Fruit fly (Drosophila melanogaster) whole organism, prepupa: ENCODE data around the gene CG11726.

Source experiments
- Blimp-1 ChIP-seq: fragments of 200-800 bp; sonication (Bioruptor generic); optimal IDR thresholded peaks from 3 replicates; lab custom pipeline; 2017; ENCODE audit warnings: missing biosample characterization, missing genetic modification characterization, mild to moderate bottlenecking, moderate library complexity, missing genetic modification reagents
- CG10631 ChIP-seq: fragments of 200-800 bp; sonication (Bioruptor generic); optimal IDR thresholded peaks from 2 replicates; lab custom pipeline; 2016; ENCODE audit warnings: missing biosample characterization, missing genetic modification characterization
- CG10669 ChIP-seq: fragments of 200-800 bp; sonication (Bioruptor generic); optimal IDR thresholded peaks from 3 replicates; lab custom pipeline; 2018; ENCODE audit warnings: missing biosample characterization, mild to moderate bottlenecking, missing genetic modification characterization, moderate library complexity
- CG11294 ChIP-seq: fragments of 200-800 bp; sonication (Bioruptor generic); IDR thresholded peaks from 2 replicates; pipeline ENCODE4 v1.3.6; 2022; ENCODE audit warnings: missing biosample characterization, missing genetic modification characterization
- CG11762 ChIP-seq: fragments of 200-800 bp; sonication (Bioruptor generic); optimal IDR thresholded peaks from 3 replicates; lab custom pipeline; 2016; ENCODE audit warnings: missing biosample characterization, missing genetic modification characterization; ENCODE audit not compliant: insufficient read depth
- CG11902 ChIP-seq: fragments of 200-800 bp; sonication (Bioruptor generic); optimal IDR thresholded peaks from 3 replicates; lab custom pipeline; 2016; ENCODE audit warnings: missing biosample characterization, missing genetic modification characterization
- CG15336 ChIP-seq: fragments of 200-800 bp; sonication (Bioruptor generic); IDR thresholded peaks from 2 replicates; pipeline ENCODE4 v1.3.6; 2022; ENCODE audit warnings: missing biosample characterization, missing genetic modification characterization
- CG1621 ChIP-seq: fragments of 200-800 bp; sonication (Bioruptor generic); optimal IDR thresholded peaks from 3 replicates; lab custom pipeline; 2018; ENCODE audit warnings: missing biosample characterization, mild to moderate bottlenecking, missing genetic modification characterization
- CG16779 ChIP-seq: fragments of 200-800 bp; sonication (Bioruptor generic); optimal IDR thresholded peaks from 3 replicates; lab custom pipeline; 2017; ENCODE audit warnings: missing biosample characterization, mild to moderate bottlenecking, missing genetic modification characterization
- CG3032 ChIP-seq: fragments of 200-800 bp; optimal IDR thresholded peaks from 2 replicates; lab custom pipeline; 2019; ENCODE audit warnings: missing biosample characterization, mild to moderate bottlenecking, missing genetic modification characterization, moderate library complexity
- CG31627 ChIP-seq: fragments of 200-800 bp; sonication (Bioruptor generic); optimal IDR thresholded peaks from 3 replicates; lab custom pipeline; 2016; ENCODE audit warnings: missing biosample characterization, missing genetic modification characterization
- CG32006 ChIP-seq: fragments of 200-800 bp; sonication (Bioruptor generic); optimal IDR thresholded peaks from 3 replicates; lab custom pipeline; 2017; ENCODE audit warnings: missing biosample characterization, mild to moderate bottlenecking, missing genetic modification characterization
- CG34406 ChIP-seq: fragments of 200-800 bp; sonication (Bioruptor generic); optimal IDR thresholded peaks from 3 replicates; lab custom pipeline; 2016; ENCODE audit warnings: missing biosample characterization, missing genetic modification characterization
- CG3919 ChIP-seq: fragments of 200-800 bp; sonication (Bioruptor generic); optimal IDR thresholded peaks from 3 replicates; lab custom pipeline; 2016; ENCODE audit warnings: missing biosample characterization, missing genetic modification characterization
- CG4318 ChIP-seq: fragments of 200-800 bp; sonication (Bioruptor generic); optimal IDR thresholded peaks from 3 replicates; lab custom pipeline; 2017; ENCODE audit warnings: missing biosample characterization, mild to moderate bottlenecking, missing genetic modification characterization
- CG6163 ChIP-seq: fragments of 200-800 bp; sonication (Bioruptor generic); IDR thresholded peaks from 3 replicates; pipeline ENCODE4 v1.3.6; 2022; ENCODE audit warnings: missing biosample characterization, missing genetic modification characterization
- CG6276 ChIP-seq: fragments of 200-800 bp; sonication (Bioruptor generic); optimal IDR thresholded peaks from 2 replicates; lab custom pipeline; 2017; ENCODE audit warnings: missing biosample characterization, mild to moderate bottlenecking, missing genetic modification characterization
- CG6792 ChIP-seq: fragments of 200-800 bp; sonication (Bioruptor generic); optimal IDR thresholded peaks from 3 replicates; lab custom pipeline; 2016; ENCODE audit warnings: missing biosample characterization, missing genetic modification characterization
- CG6808 ChIP-seq: fragments of 200-800 bp; sonication (Bioruptor generic); optimal IDR thresholded peaks from 3 replicates; lab custom pipeline; 2017; ENCODE audit warnings: missing biosample characterization, missing genetic modification characterization, mild to moderate bottlenecking, moderate library complexity, missing genetic modification reagents
- CG6854 ChIP-seq: fragments of 200-800 bp; sonication (Bioruptor generic); optimal IDR thresholded peaks from 2 replicates; lab custom pipeline; 2017; ENCODE audit warnings: missing biosample characterization, mild to moderate bottlenecking, missing genetic modification characterization
- CG8119 ChIP-seq: fragments of 200-800 bp; sonication (Bioruptor generic); IDR thresholded peaks from 3 replicates; pipeline ENCODE4 v1.3.6; 2022; ENCODE audit warnings: missing biosample characterization, missing genetic modification characterization
- CG8632 ChIP-seq: fragments of 200-800 bp; sonication (Bioruptor generic); optimal IDR thresholded peaks from 3 replicates; lab custom pipeline; 2016; ENCODE audit warnings: missing biosample characterization, missing genetic modification characterization
- CG9139 ChIP-seq: fragments of 200-800 bp; sonication (Bioruptor generic); optimal IDR thresholded peaks from 3 replicates; lab custom pipeline; 2017; ENCODE audit warnings: missing biosample characterization, mild to moderate bottlenecking, missing genetic modification characterization
- Eip75B ChIP-seq: fragments of 200-800 bp; sonication (Bioruptor generic); optimal IDR thresholded peaks from 3 replicates; lab custom pipeline; 2016; ENCODE audit warnings: missing biosample characterization, missing genetic modification characterization
- Eip78C ChIP-seq: fragments of 200-800 bp; sonication (Bioruptor generic); peaks from one replicate; lab custom pipeline; 2016; ENCODE audit warnings: missing biosample characterization, missing genetic modification characterization
- Eip93F ChIP-seq: fragments of 200-800 bp; sonication (Bioruptor generic); optimal IDR thresholded peaks from 2 replicates; lab custom pipeline; 2016; ENCODE audit warnings: missing biosample characterization, mild to moderate bottlenecking, missing genetic modification characterization
- Ets21C ChIP-seq: fragments of 200-800 bp; sonication (Bioruptor generic); optimal IDR thresholded peaks from 3 replicates; lab custom pipeline; 2016; ENCODE audit warnings: missing biosample characterization, missing genetic modification characterization
- Ets96B ChIP-seq: fragments of 200-800 bp; optimal IDR thresholded peaks from 2 replicates; lab custom pipeline; 2019; ENCODE audit warnings: missing biosample characterization, mild to moderate bottlenecking, missing genetic modification characterization, moderate library complexity
- Gug ChIP-seq: fragments of 200-800 bp; sonication (Bioruptor generic); IDR thresholded peaks from 2 replicates; pipeline ENCODE4 v1.3.6; 2022; ENCODE audit warnings: missing biosample characterization, missing genetic modification characterization
- Hr39 ChIP-seq: fragments of 200-800 bp; sonication (Bioruptor generic); optimal IDR thresholded peaks from 2 replicates; lab custom pipeline; 2016; ENCODE audit warnings: missing biosample characterization, missing genetic modification characterization
- Hr4 ChIP-seq: fragments of 200-800 bp; sonication (Bioruptor generic); optimal IDR thresholded peaks from 3 replicates; lab custom pipeline; 2016; ENCODE audit warnings: missing biosample characterization, missing genetic modification characterization
- Met ChIP-seq: fragments of 200-800 bp; sonication (Bioruptor generic); optimal IDR thresholded peaks from 3 replicates; lab custom pipeline; 2016; ENCODE audit warnings: missing biosample characterization, missing genetic modification characterization
- OdsH ChIP-seq: fragments of 200-800 bp; sonication (Bioruptor generic); optimal IDR thresholded peaks from 3 replicates; lab custom pipeline; 2016; ENCODE audit warnings: missing biosample characterization, missing genetic modification characterization
- Sox14 ChIP-seq: fragments of 200-800 bp; sonication (Bioruptor generic); optimal IDR thresholded peaks from 3 replicates; lab custom pipeline; 2016; ENCODE audit warnings: missing biosample characterization, missing genetic modification characterization
- achi ChIP-seq: fragments of 200-800 bp; sonication (Bioruptor generic); optimal IDR thresholded peaks from 3 replicates; lab custom pipeline; 2016; ENCODE audit warnings: missing biosample characterization, missing genetic modification characterization
- acj6 ChIP-seq: fragments of 200-800 bp; sonication (Bioruptor generic); optimal IDR thresholded peaks from 3 replicates; lab custom pipeline; 2016; ENCODE audit warnings: missing biosample characterization, missing genetic modification characterization
- cyc ChIP-seq: fragments of 200-800 bp; sonication (Bioruptor generic); optimal IDR thresholded peaks from 3 replicates; lab custom pipeline; 2016; ENCODE audit warnings: missing biosample characterization, missing genetic modification characterization
- dac ChIP-seq: fragments of 200-800 bp; sonication (Bioruptor generic); optimal IDR thresholded peaks from 2 replicates; lab custom pipeline; 2017; ENCODE audit warnings: missing biosample characterization, mild to moderate bottlenecking, missing genetic modification characterization
- eg ChIP-seq: fragments of 200-800 bp; sonication (Bioruptor generic); IDR thresholded peaks from 3 replicates; pipeline ENCODE4 v1.3.6; 2022; ENCODE audit warnings: missing biosample characterization, missing genetic modification characterization
- esn ChIP-seq: fragments of 200-800 bp; sonication (Bioruptor generic); optimal IDR thresholded peaks from 2 replicates; lab custom pipeline; 2016; ENCODE audit warnings: missing biosample characterization, mild to moderate bottlenecking, missing genetic modification characterization, moderate library complexity
- fd59A ChIP-seq: fragments of 200-800 bp; sonication (Bioruptor generic); optimal IDR thresholded peaks from 2 replicates; lab custom pipeline; 2017; ENCODE audit warnings: missing biosample characterization, mild to moderate bottlenecking, missing genetic modification characterization, missing genetic modification reagents
- fd85E ChIP-seq: fragments of 200-800 bp; sonication (Bioruptor generic); optimal IDR thresholded peaks from 3 replicates; lab custom pipeline; 2016; ENCODE audit warnings: missing biosample characterization, missing genetic modification characterization
- net ChIP-seq: fragments of 200-800 bp; sonication (Bioruptor generic); optimal IDR thresholded peaks from 3 replicates; lab custom pipeline; 2016; ENCODE audit warnings: missing biosample characterization, missing genetic modification characterization
- pdm3 ChIP-seq: fragments of 200-800 bp; sonication (Bioruptor generic); optimal IDR thresholded peaks from 3 replicates; lab custom pipeline; 2016; ENCODE audit warnings: missing biosample characterization, missing genetic modification characterization
- salr ChIP-seq, 2 experiments: fragments of 200-800 bp; sonication (Bioruptor generic); optimal IDR thresholded peaks; 3 replicates each; lab custom pipeline; 2016 to 2018; ENCODE audit warnings: missing biosample characterization in 2 of 2, missing genetic modification characterization in 2 of 2, mild to moderate bottlenecking in 1 of 2
- spab ChIP-seq: fragments of 200-800 bp; sonication (Bioruptor generic); optimal IDR thresholded peaks from 2 replicates; lab custom pipeline; 2017; ENCODE audit warnings: missing biosample characterization, mild to moderate bottlenecking, missing genetic modification characterization, missing genetic modification reagents
- ss ChIP-seq, 2 experiments: fragments of 200-800 bp; sonication (Bioruptor generic); optimal IDR thresholded peaks; 2 replicates in 1 of 2; 3 replicates in 1 of 2; lab custom pipeline; 2017 to 2018; ENCODE audit warnings: mild to moderate bottlenecking in 2 of 2, missing biosample characterization in 2 of 2, missing genetic modification characterization in 2 of 2, moderate library complexity in 1 of 2
- svp ChIP-seq: fragments of 200-800 bp; sonication (Bioruptor generic); peaks from one replicate; lab custom pipeline; 2016; ENCODE audit warnings: missing biosample characterization, missing genetic modification characterization
- topi ChIP-seq: fragments of 200-800 bp; sonication (Bioruptor generic); optimal IDR thresholded peaks from 3 replicates; lab custom pipeline; 2016; ENCODE audit warnings: missing biosample characterization, missing genetic modification characterization
- vri ChIP-seq: fragments of 200-800 bp; sonication (Bioruptor generic); optimal IDR thresholded peaks from 3 replicates; lab custom pipeline; 2016; ENCODE audit warnings: missing biosample characterization, mild to moderate bottlenecking, missing genetic modification characterization

Gene CG11726

dm6 chr3L:11365432-11366318, 28.8 kb upstream of the CG11726 start:
- TF ChIP-seq topi (GFP tag; lab: Kevin White, UChicago) (peak; percentile 38), CG4318 (GFP tag; lab: Kevin White, UChicago) (peak; percentile 63), CG6854 (GFP tag; lab: Kevin White, UChicago) (no peak), CG8119 (no peak; the same call in 1 of the 3 replicates), fd85E (no peak), Hr39 (GFP tag; lab: Kevin White, UChicago) (peak; percentile 76), dac (GFP tag; lab: Kevin White, UChicago) (peak; percentile 9), CG11902 (peak; percentile 62), CG11294 (GFP tag; lab: Robert Waterston, UW) (no peak; the same call in 1 of the 2 replicates), CG1621 (tag; lab: Kevin White, UChicago) (peak; percentile 97), vri (GFP tag; lab: Kevin White, UChicago) (no peak), OdsH (GFP tag; lab: Kevin White, UChicago) (peak; percentile 69), Eip75B (GFP tag; lab: Kevin White, UChicago) (no peak), Sox14 (GFP tag; lab: Kevin White, UChicago) (peak; percentile 21), Gug (peak; percentile 11; the same call in 1 of the 2 replicates), CG6808 (GFP tag; lab: Kevin White, UChicago) (peak; percentile 10), fd59A (GFP tag; lab: Kevin White, UChicago) (peak; percentile 35), Met (peak; percentile 43), CG11762 (peak; percentile 20), salr (GFP tag; optimal IDR thresholded peaks at IDR 0.05; lab: Kevin White, UChicago) (peak in 1 of 2 experiments; percentile 47), CG6163 (peak; percentile 85), CG10669 (GFP tag; lab: Kevin White, UChicago) (peak; percentile 6), CG15336 (GFP tag; lab: Robert Waterston, UW) (peak; percentile 48), Hr4 (GFP tag; lab: Kevin White, UChicago) (peak; percentile 68), CG10631 (GFP tag; lab: Kevin White, UChicago) (peak; percentile 61), ss (GFP tag; optimal IDR thresholded peaks at IDR 0.05; lab: Kevin White, UChicago) (no peak), Blimp-1 (GFP tag; lab: Kevin White, UChicago) (no peak), CG32006 (peak; percentile 83), svp (GFP tag; lab: Kevin White, UChicago) (peak; percentile 81), achi (GFP tag; lab: Kevin White, UChicago) (peak; percentile 57), CG8632 (GFP tag; lab: Kevin White, UChicago) (no peak), spab (GFP tag; lab: Kevin White, UChicago) (no peak), cyc (GFP tag; lab: Kevin White, UChicago) (peak; percentile 65), CG3032 (tag; lab: Kevin White, UChicago) (peak; percentile 57), CG31627 (GFP tag; lab: Kevin White, UChicago) (peak; percentile 76), CG34406 (peak; percentile 10), eg (GFP tag; lab: Robert Waterston, UW) (peak; percentile 72), CG6276 (GFP tag; lab: Kevin White, UChicago) (no peak), Eip93F (GFP tag; lab: Kevin White, UChicago) (no peak), net (GFP tag; lab: Kevin White, UChicago) (no peak), Ets96B (peak; percentile 1), CG9139 (GFP tag; lab: Kevin White, UChicago) (no peak), pdm3 (GFP tag; lab: Kevin White, UChicago) (peak; percentile 64), CG6792 (GFP tag; lab: Kevin White, UChicago) (peak; percentile 24), CG3919 (GFP tag; lab: Kevin White, UChicago) (peak; percentile 61), Ets21C (GFP tag; lab: Kevin White, UChicago) (peak; percentile 49), CG16779 (tag; lab: Kevin White, UChicago) (no peak), Eip78C (peak; percentile 62), esn (GFP tag; lab: Kevin White, UChicago) (peak; percentile 55), acj6 (GFP tag; lab: Kevin White, UChicago) (peak; percentile 56)
